Worm (Caenorhabditis elegans) whole organism, young adult: ENCODE data around the gene W02G9.4.

Experiments
- die-1 ChIP-seq: sonication (generic microtip); optimal IDR thresholded peaks from 2 replicates; lab custom pipeline; 2016; ENCODE audit warnings: missing genotype, mild to moderate bottlenecking, missing genetic modification characterization, missing compliant biosample characterization
- dpff-1 ChIP-seq: sonication (generic microtip); optimal IDR thresholded peaks from 2 replicates; lab custom pipeline; 2017; ENCODE audit warnings: mild to moderate bottlenecking, missing genetic modification characterization, missing compliant biosample characterization
- dpl-1 ChIP-seq: fragments of 150-350 bp; optimal IDR thresholded peaks from 2 replicates; lab custom pipeline; 2014; ENCODE audit warnings: missing biosample characterization, missing genetic modification reagents, missing genetic modification characterization
- mel-28 ChIP-seq: sonication (generic microtip); optimal IDR thresholded peaks from 2 replicates; lab custom pipeline; 2016; ENCODE audit warnings: borderline replicate concordance, mild to moderate bottlenecking, missing genetic modification characterization, missing compliant biosample characterization

ce11 chrV:2706379-2706778, 39.7 kb downstream of the W02G9.4 start:
- TF ChIP-seq dpl-1 (GFP tag; lab: Kevin White, UChicago) = no peak
- no peak for TF ChIP-seq dpff-1 (tag; lab: Kevin White, UChicago)
- TF ChIP-seq mel-28 = no peak
- TF ChIP-seq die-1 (tag; lab: Kevin White, UChicago) = no peak
